Fruit fly (Drosophila melanogaster): Measurements from ENCODE around the gene Meics.
A peak's percentile ranks its signal among the peaks of the same experiment; 100 is the strongest.

Gene Meics

dm6 chr3L:13964635-13965501 lies at the start of gene Meics, which contains the start of the genes Nxf3 and ssp2 (continued):
- TF ChIP-seq chm (GFP tag; IDR thresholded peaks at IDR 0.05) (peak; percentile 63), Sry-β (GFP tag; optimal IDR thresholded peaks at IDR 0.05) (peak; percentile 79), unpg (GFP tag; optimal IDR thresholded peaks at IDR 0.05) (no peak), tio (GFP tag; optimal IDR thresholded peaks at IDR 0.05) (peak; percentile 3), Sin3A (optimal IDR thresholded peaks at IDR 0.05) (peak; percentile 13), CG2116 (GFP tag; optimal IDR thresholded peaks at IDR 0.05) (peak; percentile 57), nerfin-2 (GFP tag; IDR thresholded peaks at IDR 0.05; ENCODE audit: partially characterized antibody) (peak; percentile 54; the same call in 1 of the 2 replicates), CG15011 (GFP tag; optimal IDR thresholded peaks at IDR 0.05) (no peak), CG9817 (tag; optimal IDR thresholded peaks at IDR 0.05) (peak; percentile 11), tin (GFP tag; optimal IDR thresholded peaks at IDR 0.05) (peak; percentile 38), dimm (GFP tag; IDR thresholded peaks at IDR 0.05) (no peak), stc (GFP tag; IDR thresholded peaks at IDR 0.05) (peak; percentile 27; the same call in 1 of the 2 replicates), Sox102F (GFP tag; optimal IDR thresholded peaks at IDR 0.05) (no peak), crc (GFP tag; optimal IDR thresholded peaks at IDR 0.05) (no peak), CG30403 (GFP tag; optimal IDR thresholded peaks at IDR 0.05) (peak; percentile 60), Dip3 (GFP tag; optimal IDR thresholded peaks at IDR 0.05) (peak; percentile 10), CG9727 (GFP tag; optimal IDR thresholded peaks at IDR 0.05) (peak; percentile 56), h (optimal IDR thresholded peaks at IDR 0.05) (no peak), Hsf (GFP tag; optimal IDR thresholded peaks at IDR 0.05) (no peak), scrt (GFP tag; optimal IDR thresholded peaks at IDR 0.05) (no peak), ranshi (GFP tag; IDR thresholded peaks at IDR 0.05) (peak; percentile 50; the same call in 1 of the 2 replicates), phol (tag; optimal IDR thresholded peaks at IDR 0.05) (peak; percentile 59), CG11247 (GFP tag; IDR thresholded peaks at IDR 0.05) (no peak), lov (optimal IDR thresholded peaks at IDR 0.05) (no peak), lov (GFP tag; IDR thresholded peaks at IDR 0.05) (0 out of 3 replicates have a peak, but pooled peaks have one; percentile 38), ato (GFP tag; IDR thresholded peaks at IDR 0.05; ENCODE audit: partially characterized antibody) (peak; percentile 68), CG16779 (GFP tag; IDR thresholded peaks at IDR 0.05) (no peak), bcd (GFP tag; optimal IDR thresholded peaks at IDR 0.05) (no peak), CG17829 (tag; optimal IDR thresholded peaks at IDR 0.05) (peak; percentile 29), dpn (GFP tag; optimal IDR thresholded peaks at IDR 0.05) (peak in 1 of 2 experiments; percentile 20), az2 (GFP tag; optimal IDR thresholded peaks at IDR 0.05) (peak; percentile 21), HmgZ (tag; optimal IDR thresholded peaks at IDR 0.05) (no peak), CG14441 (GFP tag; IDR thresholded peaks at IDR 0.05) (peak; percentile 31; the same call in 1 of the 2 replicates), CG2120 (GFP tag; optimal IDR thresholded peaks at IDR 0.05) (peak; percentile 51), Bgb (GFP tag; IDR thresholded peaks at IDR 0.05; ENCODE audit: partially characterized antibody) (peak; percentile 71), CG5180 (GFP tag; optimal IDR thresholded peaks at IDR 0.05) (no peak), slbo (GFP tag; IDR thresholded peaks at IDR 0.05) (peak; percentile 79), chinmo (GFP tag; IDR thresholded peaks at IDR 0.05; ENCODE audit: partially characterized antibody) (0 out of 4 replicates have a peak, but pooled peaks have one; percentile 2), bbx (GFP tag; IDR thresholded peaks at IDR 0.05; ENCODE audit: partially characterized antibody) (peak; percentile 78), CG18619 (GFP tag; optimal IDR thresholded peaks at IDR 0.05) (peak; percentile 11), CG30431 (GFP tag; optimal IDR thresholded peaks at IDR 0.05) (no peak), CG16813 (GFP tag; IDR thresholded peaks at IDR 0.05; ENCODE audit: partially characterized antibody) (peak; percentile 78), ci (GFP tag; IDR thresholded peaks at IDR 0.05) (0 out of 3 replicates have a peak, but pooled peaks have one; percentile 45), gfzf (GFP tag; optimal IDR thresholded peaks at IDR 0.05) (peak; percentile 41), Fer3 (tag; optimal IDR thresholded peaks at IDR 0.05) (no peak), ken (GFP tag; IDR thresholded peaks at IDR 0.05) (peak; percentile 60; the same call in 2 of the 3 replicates), CG34224 (GFP tag; IDR thresholded peaks at IDR 0.05; ENCODE audit: partially characterized antibody) (peak; percentile 41; the same call in 1 of the 3 replicates), Chrac-16 (GFP tag; optimal IDR thresholded peaks at IDR 0.05) (peak; percentile 7), CG4404 (GFP tag; IDR thresholded peaks at IDR 0.05) (no peak)

Measured in whole organism, embryonic.